Fruit fly (Drosophila melanogaster) whole organism, embryonic: Measurements from ENCODE around the gene TotM.

ENCODE experiments used
- Abd-B ChIP-seq: fragments of 200-800 bp; sonication (Bioruptor generic); optimal IDR thresholded peaks from 2 replicates; lab custom pipeline; 2018; ENCODE audit warnings: missing biosample characterization, mild to moderate bottlenecking, missing genetic modification characterization, moderate library complexity
- CG10431 ChIP-seq: fragments of 200-800 bp; sonication (Bioruptor generic); optimal IDR thresholded peaks from 3 replicates; lab custom pipeline; 2018; ENCODE audit warnings: missing biosample characterization, mild to moderate bottlenecking, missing genetic modification characterization
- Dek ChIP-seq: fragments of 200-800 bp; sonication (Bioruptor generic); optimal IDR thresholded peaks from 3 replicates; lab custom pipeline; 2019; ENCODE audit warnings: missing biosample characterization, mild to moderate bottlenecking, missing genetic modification characterization, moderate library complexity
- E2f2 ChIP-seq: fragments of 200-800 bp; sonication (Bioruptor generic); IDR thresholded peaks from 2 replicates; pipeline ENCODE4 v1.3.6; 2022; ENCODE audit warnings: missing biosample characterization, missing genetic modification characterization
- bowl ChIP-seq: fragments of 200-800 bp; sonication (Bioruptor generic); IDR thresholded peaks from 2 replicates; pipeline ENCODE4 v1.3.6; 2022; ENCODE audit warnings: missing biosample characterization, missing genetic modification characterization
- salm ChIP-seq: fragments of 200-800 bp; sonication (Bioruptor generic); optimal IDR thresholded peaks from 2 replicates; lab custom pipeline; 2018; ENCODE audit warnings: missing biosample characterization, mild to moderate bottlenecking, missing genetic modification characterization

DNA sequence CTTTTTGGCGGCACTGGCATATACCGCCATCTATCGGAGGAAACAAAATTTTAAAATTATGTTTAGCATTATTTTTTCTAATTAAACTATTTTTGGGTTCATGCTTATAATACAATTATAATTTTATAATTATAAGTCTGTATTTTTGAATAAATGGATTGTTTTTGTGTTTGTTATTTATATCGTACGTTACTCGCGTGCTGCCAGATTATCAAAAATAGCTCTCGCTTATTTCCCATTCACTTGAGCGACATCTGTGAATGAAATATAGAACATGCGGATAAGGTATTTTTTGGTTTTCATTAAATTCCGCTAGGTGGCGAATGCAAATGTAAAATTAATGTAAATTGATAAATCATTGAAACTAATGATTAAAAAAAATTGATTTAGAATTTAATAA is 36.2 kb downstream of the TotM start:
- TF ChIP-seq Dek (tag; lab: Kevin White, UChicago) (peak; percentile 46), CG10431 (no peak), bowl (GFP tag; lab: Robert Waterston, UW) (no peak), Abd-B (GFP tag; lab: Kevin White, UChicago) (no peak), salm (no peak), E2f2 (GFP tag; lab: Robert Waterston, UW) (0 out of 2 replicates have a peak, but pooled peaks have one; percentile 18)
